Worm (Caenorhabditis elegans) whole organism, L3 larva: ENCODE measurements around the gene mrpl-36.

Source experiments
- ama-1 ChIP-seq: fragments of 150-350 bp; optimal IDR thresholded peaks from 2 replicates; lab custom pipeline; 2018
- ceh-16 ChIP-seq: sonication (generic microtip); optimal IDR thresholded peaks from 2 replicates; lab custom pipeline; 2017; ENCODE audit warnings: missing biosample characterization, missing genetic modification characterization
- ceh-82 ChIP-seq: fragments of 150-350 bp; optimal IDR thresholded peaks from 2 replicates; lab custom pipeline; 2014; ENCODE audit warnings: missing biosample characterization, missing genetic modification characterization
- ceh-9 ChIP-seq: sonication (generic microtip); optimal IDR thresholded peaks from 2 replicates; lab custom pipeline; 2018; ENCODE audit warnings: missing biosample characterization, missing genetic modification characterization
- daf-12 ChIP-seq: fragments of 150-350 bp; optimal IDR thresholded peaks from 2 replicates; lab custom pipeline; 2014; ENCODE audit warnings: missing biosample characterization, missing genetic modification reagents, missing genetic modification characterization
- egl-27 ChIP-seq: sonication (generic microtip); optimal IDR thresholded peaks from 4 replicates; lab custom pipeline; 2017; ENCODE audit warnings: missing biosample characterization, missing genetic modification reagents, missing genetic modification characterization
- egl-5 ChIP-seq: fragments of 150-350 bp; optimal IDR thresholded peaks from 2 replicates; lab custom pipeline; 2017; ENCODE audit warnings: missing biosample characterization, missing genetic modification reagents, missing genetic modification characterization, inconsistent platforms
- elt-1 ChIP-seq: fragments of 150-350 bp; optimal IDR thresholded peaks from 2 replicates; lab custom pipeline; 2014; ENCODE audit warnings: missing biosample characterization, missing genetic modification characterization
- elt-2 ChIP-seq: sonication (generic microtip); optimal IDR thresholded peaks from 2 replicates; lab custom pipeline; 2016; ENCODE audit warnings: missing genetic modification reagents, mild to moderate bottlenecking, missing genetic modification characterization, missing compliant biosample characterization
- elt-3 ChIP-seq, 3 experiments: fragments of 150-350 bp in 1 of 3; sonication (generic microtip) in 2 of 3; optimal IDR thresholded peaks; 2 replicates in 2 of 3; 4 replicates in 1 of 3; lab custom pipeline; 2014 to 2017; ENCODE audit warnings: missing biosample characterization in 3 of 3, missing genetic modification characterization in 3 of 3
- eor-1 ChIP-seq, 2 experiments: fragments of 150-350 bp; optimal IDR thresholded peaks; 2 replicates each; lab custom pipeline; 2014 to 2018; ENCODE audit warnings: missing biosample characterization in 2 of 2, missing genetic modification characterization in 2 of 2
- fkh-10 ChIP-seq: sonication (generic microtip); optimal IDR thresholded peaks from 2 replicates; lab custom pipeline; 2017; ENCODE audit warnings: missing biosample characterization, missing genetic modification reagents, missing genetic modification characterization
- fkh-2 ChIP-seq: fragments of 150-350 bp; optimal IDR thresholded peaks from 2 replicates; lab custom pipeline; 2014; ENCODE audit warnings: missing biosample characterization, missing genetic modification reagents, missing genetic modification characterization
- fos-1 ChIP-seq: fragments of 150-350 bp; optimal IDR thresholded peaks from 2 replicates; lab custom pipeline; 2014; ENCODE audit warnings: missing biosample characterization, missing genetic modification characterization
- hmg-11 ChIP-seq: sonication (generic microtip); optimal IDR thresholded peaks from 2 replicates; lab custom pipeline; 2016; ENCODE audit warnings: missing genetic modification characterization, missing compliant biosample characterization
- jun-1 ChIP-seq: fragments of 150-350 bp; optimal IDR thresholded peaks from 2 replicates; lab custom pipeline; 2014; ENCODE audit warnings: missing biosample characterization, missing genetic modification reagents, missing genetic modification characterization
- lin-15B ChIP-seq: fragments of 150-350 bp; optimal IDR thresholded peaks from 2 replicates; lab custom pipeline; 2014; ENCODE audit warnings: missing biosample characterization, missing genetic modification characterization
- lin-39 ChIP-seq: fragments of 150-350 bp; optimal IDR thresholded peaks from 2 replicates; lab custom pipeline; 2018; ENCODE audit warnings: missing biosample characterization, missing genetic modification reagents, missing genetic modification characterization
- lsy-12 ChIP-seq: sonication (generic microtip); optimal IDR thresholded peaks from 2 replicates; lab custom pipeline; 2016; ENCODE audit warnings: mild to moderate bottlenecking, missing genetic modification characterization, missing compliant biosample characterization
- mdl-1 ChIP-seq: fragments of 150-350 bp; optimal IDR thresholded peaks from 2 replicates; lab custom pipeline; 2014; ENCODE audit warnings: missing biosample characterization, missing genetic modification characterization
- mml-1 ChIP-seq: fragments of 150-350 bp; sonication (generic microtip); optimal IDR thresholded peaks from 3 replicates; lab custom pipeline; 2014; ENCODE audit warnings: missing biosample characterization, missing genetic modification characterization
- nfya-1 ChIP-seq: sonication (generic microtip); optimal IDR thresholded peaks from 2 replicates; lab custom pipeline; 2017; ENCODE audit warnings: missing genetic modification characterization, mild to moderate bottlenecking, missing compliant biosample characterization, antibody characterized with exemption, moderate library complexity; ENCODE audit not compliant: insufficient read depth
- nhr-12 ChIP-seq: fragments of 150-350 bp; optimal IDR thresholded peaks from 2 replicates; lab custom pipeline; 2014; ENCODE audit warnings: missing biosample characterization, missing genetic modification characterization
- nhr-23 ChIP-seq: fragments of 150-350 bp; optimal IDR thresholded peaks from 2 replicates; lab custom pipeline; 2014; ENCODE audit warnings: missing biosample characterization, missing genetic modification reagents, missing genetic modification characterization
- nhr-237 ChIP-seq: fragments of 150-350 bp; optimal IDR thresholded peaks from 2 replicates; lab custom pipeline; 2014; ENCODE audit warnings: missing biosample characterization, missing genetic modification characterization
- nhr-25 ChIP-seq: sonication (generic microtip); optimal IDR thresholded peaks from 2 replicates; lab custom pipeline; 2017; ENCODE audit warnings: missing biosample characterization, missing genetic modification characterization
- nhr-28 ChIP-seq: fragments of 150-350 bp; optimal IDR thresholded peaks from 2 replicates; lab custom pipeline; 2014; ENCODE audit warnings: missing biosample characterization, missing genetic modification characterization
- nhr-43 ChIP-seq: sonication (generic microtip); optimal IDR thresholded peaks from 2 replicates; lab custom pipeline; 2016; ENCODE audit warnings: mild to moderate bottlenecking, missing genetic modification characterization, missing compliant biosample characterization; ENCODE audit not compliant: poor library complexity, severe bottlenecking
- nhr-76 ChIP-seq: fragments of 150-350 bp; sonication (generic microtip); optimal IDR thresholded peaks from 5 replicates; lab custom pipeline; 2014; ENCODE audit warnings: missing biosample characterization, missing genetic modification characterization
- nhr-77 ChIP-seq: fragments of 150-350 bp; optimal IDR thresholded peaks from 2 replicates; lab custom pipeline; 2014; ENCODE audit warnings: missing biosample characterization, missing genetic modification characterization
- pha-4 ChIP-seq: fragments of 150-350 bp; optimal IDR thresholded peaks from 2 replicates; lab custom pipeline; 2014; ENCODE audit warnings: missing biosample characterization, missing genetic modification reagents, missing genetic modification characterization
- pqm-1 ChIP-seq: fragments of 150-350 bp; optimal IDR thresholded peaks from 2 replicates; lab custom pipeline; 2017; ENCODE audit warnings: missing biosample characterization, missing genetic modification characterization, inconsistent platforms
- sea-2 ChIP-seq: fragments of 150-350 bp; sonication (generic microtip); optimal IDR thresholded peaks from 4 replicates; lab custom pipeline; 2014; ENCODE audit warnings: missing biosample characterization, missing genetic modification reagents, missing genetic modification characterization
- skn-1 ChIP-seq: fragments of 150-350 bp; optimal IDR thresholded peaks from 2 replicates; lab custom pipeline; 2014; ENCODE audit warnings: missing biosample characterization, missing genetic modification characterization
- snpc-4 ChIP-seq: fragments of 150-350 bp; optimal IDR thresholded peaks from 2 replicates; lab custom pipeline; 2014; ENCODE audit warnings: missing biosample characterization, missing genetic modification characterization
- tbx-2 ChIP-seq: sonication (generic microtip); optimal IDR thresholded peaks from 2 replicates; lab custom pipeline; 2016; ENCODE audit warnings: mild to moderate bottlenecking, missing genetic modification characterization, missing compliant biosample characterization
- unc-39 ChIP-seq: sonication (generic microtip); optimal IDR thresholded peaks from 4 replicates; lab custom pipeline; 2017; ENCODE audit warnings: missing biosample characterization, missing genetic modification characterization
- unc-62 ChIP-seq: fragments of 150-350 bp; sonication (generic microtip); optimal IDR thresholded peaks from 4 replicates; lab custom pipeline; 2014; ENCODE audit warnings: missing biosample characterization, missing genetic modification reagents, missing genetic modification characterization
- ztf-11 ChIP-seq: fragments of 150-350 bp; optimal IDR thresholded peaks from 2 replicates; lab custom pipeline; 2014; ENCODE audit warnings: missing biosample characterization, missing genetic modification characterization
- ztf-4 ChIP-seq: fragments of 150-350 bp; optimal IDR thresholded peaks from 2 replicates; lab custom pipeline; 2014; ENCODE audit warnings: missing biosample characterization, missing genetic modification characterization

Gene mrpl-36

DNA sequence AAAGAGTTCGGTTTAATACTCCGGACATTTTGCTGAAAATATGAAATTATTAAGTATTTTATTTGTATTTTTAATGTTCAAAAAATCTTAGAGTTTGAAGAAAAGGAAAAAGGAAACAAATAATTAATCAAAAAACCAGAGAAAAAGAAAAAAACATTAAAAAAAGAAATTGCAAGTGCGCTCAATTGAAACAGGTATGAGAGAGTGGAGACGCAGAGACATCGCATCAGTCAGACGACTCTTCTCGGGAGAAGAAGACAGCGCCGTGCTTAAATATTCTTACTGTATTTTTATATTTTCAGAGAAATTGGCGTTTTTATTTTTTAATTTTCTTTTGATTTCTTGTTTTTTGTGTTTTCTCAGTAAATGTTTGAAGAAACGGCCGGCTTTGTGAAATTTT, at the start of gene mrpl-36:
TSS of gene mrpl-36 (minus strand) at position 34 of the 400 bp plus-strand sequence.
- TF ChIP-seq egl-5 (tag; lab: Kevin White, UChicago): peak; percentile 20
- peak; percentile 73 for TF ChIP-seq lin-15B (tag; lab: Kevin White, UChicago)
- TF ChIP-seq pha-4 (tag; lab: Kevin White, UChicago): peak; percentile 55
- no peak for TF ChIP-seq nhr-23 (tag; lab: Kevin White, UChicago)
- no peak for TF ChIP-seq sea-2 (GFP tag; lab: Kevin White, UChicago)
- no peak for TF ChIP-seq fkh-2 (tag; lab: Kevin White, UChicago)
- TF ChIP-seq hmg-11 (tag; lab: Kevin White, UChicago): no peak
- no peak for TF ChIP-seq jun-1 (tag; lab: Kevin White, UChicago)
- no peak for TF ChIP-seq fkh-10 (GFP tag; lab: Kevin White, UChicago)
- no peak for TF ChIP-seq nhr-77 (tag; lab: Kevin White, UChicago)
- TF ChIP-seq ztf-11: no peak
- TF ChIP-seq fos-1: no peak
- TF ChIP-seq tbx-2: no peak
- TF ChIP-seq pqm-1: no peak
- TF ChIP-seq mdl-1 (tag; lab: Kevin White, UChicago): no peak
- TF ChIP-seq lin-39 (tag; lab: Kevin White, UChicago): peak; percentile 10
- no peak for TF ChIP-seq eor-1 (tag; optimal IDR thresholded peaks at IDR 0.05; lab: Kevin White, UChicago)
- no peak for TF ChIP-seq ceh-9 (tag; lab: Kevin White, UChicago)
- TF ChIP-seq snpc-4: peak; percentile 5
- TF ChIP-seq elt-2: peak; percentile 0
- TF ChIP-seq nhr-28 (tag; lab: Kevin White, UChicago): no peak
- TF ChIP-seq mml-1 (tag; lab: Kevin White, UChicago): no peak
- no peak for TF ChIP-seq nhr-12
- TF ChIP-seq elt-3 (tag; optimal IDR thresholded peaks at IDR 0.05; lab: Kevin White, UChicago): no peak
- no peak for TF ChIP-seq ceh-16 (tag; lab: Kevin White, UChicago)
- TF ChIP-seq daf-12 (tag; lab: Kevin White, UChicago): no peak
- no peak for TF ChIP-seq lsy-12 (tag; lab: Kevin White, UChicago)
- TF ChIP-seq ceh-82 (tag; lab: Kevin White, UChicago): no peak
- no peak for TF ChIP-seq nhr-43 (tag; lab: Kevin White, UChicago)
- no peak for TF ChIP-seq egl-27 (tag; lab: Kevin White, UChicago)
- TF ChIP-seq nfya-1 (tag; lab: Kevin White, UChicago): peak; percentile 64
- TF ChIP-seq nhr-76: no peak
- TF ChIP-seq unc-62 (GFP tag; lab: Kevin White, UChicago): no peak
- no peak for TF ChIP-seq elt-1 (tag; lab: Kevin White, UChicago)

DNA sequence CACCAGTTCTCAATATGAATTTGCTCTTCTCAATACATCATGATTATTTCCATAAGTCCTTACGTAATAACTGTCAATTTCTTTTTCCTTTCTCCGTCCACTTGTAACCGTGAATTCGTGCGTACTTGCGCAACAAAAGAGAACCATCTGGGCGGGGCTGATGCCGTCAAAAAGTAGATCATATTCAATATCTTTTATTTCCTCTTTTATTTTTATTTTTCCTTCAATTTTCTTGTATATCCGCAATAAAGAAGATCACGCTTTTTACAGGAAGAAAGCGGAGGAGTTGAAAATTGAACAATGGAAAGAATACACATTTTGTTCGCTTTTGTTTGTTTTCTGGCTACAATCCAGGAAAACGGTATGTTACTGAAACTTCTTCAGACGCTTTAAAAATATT, 44.9 kb upstream of the mrpl-36 start, which contains the start of gene mam-7:
TSS of gene mam-7 (plus strand) at position 301 of the 400 bp plus-strand sequence.
- TF ChIP-seq nhr-43 (tag; lab: Kevin White, UChicago): no peak
- TF ChIP-seq nhr-25: no peak
- TF ChIP-seq ama-1 (lab: Kevin White, UChicago): no peak
- TF ChIP-seq unc-62 (GFP tag; lab: Kevin White, UChicago): no peak
- TF ChIP-seq nhr-12: no peak
- TF ChIP-seq egl-5 (tag; lab: Kevin White, UChicago): no peak
- TF ChIP-seq nhr-77 (tag; lab: Kevin White, UChicago): no peak
- TF ChIP-seq sea-2 (GFP tag; lab: Kevin White, UChicago): no peak
- TF ChIP-seq ztf-4 (tag; lab: Kevin White, UChicago): no peak
- TF ChIP-seq tbx-2: no peak
- no peak for TF ChIP-seq elt-2
- no peak for TF ChIP-seq unc-39 (tag; lab: Kevin White, UChicago)
- TF ChIP-seq, all 47 proteins: peak for 0

DNA sequence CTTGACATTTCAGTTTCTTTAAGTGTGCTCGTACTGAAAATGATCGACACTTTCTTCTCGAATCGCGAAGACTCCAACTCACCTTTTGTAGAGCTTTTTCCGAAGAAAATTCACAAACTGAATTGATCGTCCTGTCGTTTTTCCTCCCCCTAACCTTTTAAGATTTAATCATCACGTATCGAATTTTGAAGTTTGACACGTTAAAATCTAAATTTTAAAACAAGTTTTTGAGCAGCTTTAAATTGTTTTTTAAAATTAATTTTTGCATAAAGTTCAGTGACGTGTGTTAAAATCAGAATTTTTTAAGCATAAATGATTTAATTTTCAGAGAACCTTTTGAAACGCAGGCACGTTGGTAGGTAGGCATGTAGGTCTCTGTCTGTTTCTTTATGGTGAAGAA, 43.4 kb upstream of the mrpl-36 start, which contains the start of gene alg-4:
TSS of gene alg-4 (minus strand) at position 101 of the 400 bp plus-strand sequence.
- TF ChIP-seq skn-1 (tag; lab: Kevin White, UChicago): no peak
- no peak for TF ChIP-seq nhr-43 (tag; lab: Kevin White, UChicago)
- TF ChIP-seq nhr-237 (tag; lab: Kevin White, UChicago): no peak
- TF ChIP-seq egl-5 (tag; lab: Kevin White, UChicago): no peak
- TF ChIP-seq elt-3 (tag; optimal IDR thresholded peaks at IDR 0.05; lab: Kevin White, UChicago): no peak
